Worm (Caenorhabditis elegans) whole organism, L2 larva: ENCODE data around the gene Y67H2A.2.

ENCODE experiments used
- C34F6.9 ChIP-seq: fragments of 150-350 bp; optimal IDR thresholded peaks from 2 replicates; lab custom pipeline; 2014; ENCODE audit warnings: missing biosample characterization, missing genetic modification characterization
- Y55F3AM.14 ChIP-seq: fragments of 200-800 bp; sonication (Bioruptor generic); optimal IDR thresholded peaks from 2 replicates; lab custom pipeline; 2018; ENCODE audit warnings: mild to moderate bottlenecking, missing genetic modification characterization, missing compliant biosample characterization
- alr-1 ChIP-seq: fragments of 150-350 bp; optimal IDR thresholded peaks from 2 replicates; lab custom pipeline; 2014; ENCODE audit warnings: missing biosample characterization, missing genetic modification characterization
- ama-1 ChIP-seq: fragments of 150-350 bp; optimal IDR thresholded peaks from 2 replicates; lab custom pipeline; 2018; ENCODE audit warnings: inconsistent platforms
- crh-2 ChIP-seq: sonication (generic microtip); optimal IDR thresholded peaks from 2 replicates; lab custom pipeline; 2017; ENCODE audit warnings: missing biosample characterization, missing genetic modification characterization
- dmd-4 ChIP-seq: sonication (generic microtip); optimal IDR thresholded peaks from 2 replicates; lab custom pipeline; 2017; ENCODE audit warnings: missing biosample characterization, missing genetic modification characterization
- fos-1 ChIP-seq: fragments of 150-350 bp; optimal IDR thresholded peaks from 2 replicates; lab custom pipeline; 2014; ENCODE audit warnings: missing biosample characterization, missing genetic modification characterization
- lin-11 ChIP-seq: fragments of 150-350 bp; sonication (generic microtip); optimal IDR thresholded peaks from 2 replicates; lab custom pipeline; 2014; ENCODE audit warnings: missing biosample characterization, missing genetic modification characterization, inconsistent platforms, mixed read lengths
- lin-13 ChIP-seq: fragments of 150-350 bp; optimal IDR thresholded peaks from 2 replicates; lab custom pipeline; 2014; ENCODE audit warnings: missing biosample characterization, missing genetic modification reagents, missing genetic modification characterization
- lin-39 ChIP-seq: fragments of 150-350 bp; optimal IDR thresholded peaks from 2 replicates; lab custom pipeline; 2014; ENCODE audit warnings: missing biosample characterization, missing genetic modification reagents, missing genetic modification characterization
- lsy-2 ChIP-seq, 2 experiments: fragments of 150-350 bp in 1 of 2; sonication (generic microtip) in 1 of 2; optimal IDR thresholded peaks; 2 replicates each; lab custom pipeline; 2014 to 2017; ENCODE audit warnings: missing biosample characterization in 2 of 2, missing genetic modification characterization in 2 of 2
- mab-5 ChIP-seq: fragments of 150-350 bp; optimal IDR thresholded peaks from 2 replicates; lab custom pipeline; 2014; ENCODE audit warnings: missing biosample characterization, missing genetic modification characterization
- mbf-1 ChIP-seq: sonication (generic microtip); optimal IDR thresholded peaks from 2 replicates; lab custom pipeline; 2017; ENCODE audit warnings: missing biosample characterization, missing genetic modification characterization
- nhr-10 ChIP-seq: sonication (generic microtip); optimal IDR thresholded peaks from 2 replicates; lab custom pipeline; 2017; ENCODE audit warnings: missing biosample characterization, missing genetic modification characterization
- nhr-12 ChIP-seq: fragments of 150-350 bp; optimal IDR thresholded peaks from 2 replicates; lab custom pipeline; 2014; ENCODE audit warnings: missing biosample characterization, missing genetic modification characterization
- nhr-129 ChIP-seq: fragments of 150-350 bp; optimal IDR thresholded peaks from 2 replicates; lab custom pipeline; 2014; ENCODE audit warnings: missing biosample characterization, missing genetic modification characterization
- nhr-21 ChIP-seq: fragments of 150-350 bp; optimal IDR thresholded peaks from 2 replicates; lab custom pipeline; 2014; ENCODE audit warnings: missing biosample characterization, missing genetic modification characterization
- nhr-237 ChIP-seq: fragments of 150-350 bp; optimal IDR thresholded peaks from 2 replicates; lab custom pipeline; 2014; ENCODE audit warnings: missing biosample characterization, missing genetic modification characterization
- nhr-6 ChIP-seq: fragments of 150-350 bp; optimal IDR thresholded peaks from 2 replicates; lab custom pipeline; 2014; ENCODE audit warnings: missing biosample characterization, missing genetic modification characterization
- nhr-77 ChIP-seq: fragments of 150-350 bp; optimal IDR thresholded peaks from 2 replicates; lab custom pipeline; 2014; ENCODE audit warnings: missing biosample characterization, missing genetic modification characterization
- peb-1 ChIP-seq: fragments of 150-350 bp; optimal IDR thresholded peaks from 2 replicates; lab custom pipeline; 2014; ENCODE audit warnings: missing biosample characterization, missing genetic modification characterization
- skn-1 ChIP-seq: sonication (generic microtip); optimal IDR thresholded peaks from 2 replicates; lab custom pipeline; 2017; ENCODE audit warnings: missing biosample characterization, missing genetic modification characterization
- sma-9 ChIP-seq, 2 experiments: fragments of 150-350 bp in 1 of 2; sonication (generic microtip) in 1 of 2; optimal IDR thresholded peaks; 2 replicates each; lab custom pipeline; 2014 to 2016; ENCODE audit warnings: missing genetic modification characterization in 2 of 2, mild to moderate bottlenecking in 1 of 2, missing biosample characterization in 1 of 2, missing compliant biosample characterization in 1 of 2, missing genetic modification reagents in 1 of 2, moderate library complexity in 1 of 2
- unc-39 ChIP-seq: fragments of 150-350 bp; optimal IDR thresholded peaks from 2 replicates; lab custom pipeline; 2014; ENCODE audit warnings: missing biosample characterization, missing genetic modification characterization
- unc-55 ChIP-seq: fragments of 150-350 bp; sonication (generic microtip); optimal IDR thresholded peaks from 3 replicates; lab custom pipeline; 2014; ENCODE audit warnings: missing biosample characterization, missing genetic modification reagents, missing genetic modification characterization
- unc-62 ChIP-seq: fragments of 150-350 bp; optimal IDR thresholded peaks from 2 replicates; lab custom pipeline; 2014; ENCODE audit warnings: missing biosample characterization, missing genetic modification reagents, missing genetic modification characterization
- zag-1 ChIP-seq: fragments of 150-350 bp; optimal IDR thresholded peaks from 2 replicates; lab custom pipeline; 2014; ENCODE audit warnings: missing biosample characterization, missing genetic modification characterization
- ztf-1 ChIP-seq: fragments of 200-800 bp; sonication (Bioruptor generic); conservative IDR thresholded peaks from 2 replicates; pipeline ENCODE4 v1.3.6; 2022; ENCODE audit warnings: missing genetic modification characterization, missing compliant biosample characterization

The Y67H2A.2 gene

DNA sequence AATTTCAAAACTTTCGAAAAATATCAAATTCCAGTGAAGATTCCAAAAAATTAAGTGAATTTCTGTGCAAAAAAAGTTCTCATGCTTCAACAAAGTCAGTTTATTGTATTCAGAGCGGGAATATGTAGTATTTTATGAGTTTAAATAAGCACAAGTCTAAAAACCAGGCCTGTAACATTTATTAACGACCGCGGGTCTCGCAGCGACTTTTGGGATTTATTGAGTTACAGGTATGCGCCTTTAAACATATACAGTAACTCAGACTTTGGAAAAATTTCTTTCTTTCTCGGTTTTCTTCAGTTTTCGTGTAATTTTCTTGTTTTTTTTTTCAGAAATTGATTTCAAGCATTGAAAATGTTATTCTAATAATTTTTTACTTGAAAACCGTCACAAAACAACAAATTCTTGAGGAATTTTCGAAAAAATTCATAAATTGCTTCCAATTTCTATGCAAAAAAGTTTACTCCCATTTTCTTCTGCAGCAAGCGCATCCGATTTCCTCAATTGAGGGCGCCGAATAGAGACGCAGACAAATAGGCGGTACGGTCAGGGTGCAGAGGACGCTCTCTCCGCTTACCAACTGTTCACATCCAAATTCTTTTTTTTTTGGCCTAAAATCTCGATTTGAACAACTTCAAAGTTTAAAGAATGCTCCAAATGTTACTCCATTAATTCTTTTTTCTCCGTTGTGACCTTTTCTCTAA, 13.9 kb upstream of the Y67H2A.2 start:
- TF ChIP-seq lsy-2 (tag; optimal IDR thresholded peaks at IDR 0.05; lab: Kevin White, UChicago) = peak in 1 of 2 experiments; percentile 34
- no peak for TF ChIP-seq mbf-1 (tag; lab: Kevin White, UChicago)
- peak; percentile 34 for TF ChIP-seq nhr-129 (tag; lab: Kevin White, UChicago)
- peak; percentile 4 for TF ChIP-seq C34F6.9 (tag; lab: Kevin White, UChicago)
- peak; percentile 2 for TF ChIP-seq crh-2 (tag; lab: Kevin White, UChicago)
- no peak for TF ChIP-seq nhr-21 (tag; lab: Kevin White, UChicago)

DNA sequence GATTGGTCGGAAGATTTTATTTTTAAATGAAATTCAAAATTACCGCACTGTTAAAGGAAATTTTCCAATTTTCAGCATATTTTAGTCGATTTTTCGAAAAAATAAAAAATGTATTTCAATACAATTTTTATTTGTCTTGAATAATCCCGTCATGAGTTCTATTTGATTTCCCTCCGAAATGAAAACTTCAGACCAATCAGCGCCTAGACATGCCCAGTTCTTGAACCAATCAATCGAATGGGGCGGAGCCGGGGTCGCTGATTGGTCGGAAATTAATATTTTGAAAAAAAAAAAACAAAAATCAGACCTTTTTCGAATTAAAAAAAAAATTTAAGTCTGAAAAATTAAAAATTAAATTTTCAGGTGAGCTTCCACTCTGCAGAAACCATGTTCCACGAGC, 12.0 kb upstream of the Y67H2A.2 start:
- TF ChIP-seq ztf-1 (GFP tag; lab: Robert Waterston, UW) (no peak), skn-1 (no peak), lin-11 (tag; lab: Kevin White, UChicago) (no peak), ama-1 (lab: Kevin White, UChicago) (no peak), alr-1 (no peak), peb-1 (no peak), mbf-1 (tag; lab: Kevin White, UChicago) (no peak), nhr-10 (tag; lab: Kevin White, UChicago) (no peak), nhr-12 (tag; lab: Kevin White, UChicago) (no peak), unc-62 (GFP tag; lab: Kevin White, UChicago) (no peak)

DNA sequence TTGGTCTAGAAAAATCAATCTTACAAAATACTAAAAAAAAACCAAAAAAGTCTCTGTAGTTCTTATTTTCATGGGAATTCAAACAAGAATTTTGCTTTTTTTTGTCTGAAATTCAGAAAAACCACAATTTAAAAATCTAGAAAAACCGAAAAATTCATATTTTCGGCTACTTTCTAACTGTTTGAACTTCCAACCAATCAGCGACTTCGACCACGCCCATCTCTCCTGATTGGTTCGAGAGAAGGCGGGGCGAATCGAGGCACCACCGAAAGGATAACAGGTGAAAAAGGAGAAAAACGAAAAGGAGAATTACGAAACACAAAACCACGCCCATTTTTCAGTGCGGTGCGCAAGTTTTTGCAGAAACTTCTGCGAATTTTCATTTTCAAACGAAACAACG, 7.2 kb upstream of the Y67H2A.2 start:
- TF ChIP-seq unc-55 (GFP tag; lab: Kevin White, UChicago) (peak; percentile 17), fos-1 (tag; lab: Kevin White, UChicago) (no peak), ztf-1 (GFP tag; lab: Robert Waterston, UW) (no peak)

DNA sequence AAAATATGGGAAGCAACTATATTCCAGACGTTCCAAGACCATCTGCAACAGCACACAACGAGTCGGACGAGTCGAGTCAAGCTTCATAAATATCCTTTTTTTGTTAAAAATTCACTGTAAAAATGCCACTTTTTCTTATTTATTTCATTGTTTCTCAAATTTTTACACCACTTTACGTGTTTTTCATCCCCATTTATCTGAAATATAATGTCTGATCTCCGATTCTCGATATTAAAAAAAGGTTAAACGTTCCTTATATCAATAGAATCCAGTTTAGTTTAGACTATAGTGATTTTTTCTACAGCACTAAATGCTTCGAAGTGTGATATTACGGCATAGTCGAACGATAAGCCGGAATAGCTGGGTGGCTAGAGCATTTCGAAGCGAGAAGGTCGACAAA, 5.8 kb upstream of the Y67H2A.2 start, which contains the start of gene Y67H2A.7:
Y67H2A.7 (plus strand) TSS at position 301 of the 400 bp plus-strand sequence.
- TF ChIP-seq nhr-77 (tag; lab: Kevin White, UChicago) (no peak), sma-9 (GFP tag; optimal IDR thresholded peaks at IDR 0.05; lab: Kevin White, UChicago) (no peak), sma-9 (tag; optimal IDR thresholded peaks at IDR 0.05; lab: Kevin White, UChicago) (no peak), unc-62 (GFP tag; lab: Kevin White, UChicago) (no peak), Y55F3AM.14 (GFP tag; lab: Kevin White, UChicago) (no peak), lin-39 (tag; lab: Kevin White, UChicago) (no peak), lsy-2 (tag; optimal IDR thresholded peaks at IDR 0.05; lab: Kevin White, UChicago) (no peak), peb-1 (no peak), nhr-21 (tag; lab: Kevin White, UChicago) (no peak), nhr-237 (tag; lab: Kevin White, UChicago) (no peak)

DNA sequence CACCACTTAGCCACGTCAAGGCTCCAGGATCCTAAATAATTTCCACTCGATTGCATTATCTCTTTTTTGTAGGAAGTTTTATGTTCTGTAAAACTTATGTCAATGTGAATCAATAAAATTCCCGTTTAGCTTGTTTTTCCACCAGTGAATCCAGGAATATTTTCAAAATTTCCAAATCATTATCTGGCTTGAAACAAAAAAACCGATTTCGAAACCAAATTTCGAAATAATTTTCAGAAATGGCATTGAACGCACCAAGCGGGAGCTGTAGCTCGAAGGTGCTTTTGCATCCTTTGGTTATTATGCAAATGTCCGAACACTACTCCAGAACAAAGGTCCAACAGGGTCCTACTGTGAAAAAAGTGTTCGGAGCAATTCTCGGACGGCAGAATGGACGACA, 3.0 kb upstream of the Y67H2A.2 start, which contains the start of gene csn-6:
csn-6 (plus strand) TSS at position 234 of the 400 bp plus-strand sequence.
- TF ChIP-seq mab-5 (tag; lab: Kevin White, UChicago) = no peak
- TF ChIP-seq dmd-4 (tag; lab: Kevin White, UChicago) = no peak
- TF ChIP-seq unc-39 = no peak
- no peak for TF ChIP-seq fos-1 (tag; lab: Kevin White, UChicago)
- no peak for TF ChIP-seq lin-11 (tag; lab: Kevin White, UChicago)
- TF ChIP-seq crh-2 (tag; lab: Kevin White, UChicago) = no peak
- no peak for TF ChIP-seq sma-9 (GFP tag; optimal IDR thresholded peaks at IDR 0.05; lab: Kevin White, UChicago)
- TF ChIP-seq sma-9 (tag; optimal IDR thresholded peaks at IDR 0.05; lab: Kevin White, UChicago) = no peak
- no peak for TF ChIP-seq nhr-12 (tag; lab: Kevin White, UChicago)
- TF ChIP-seq nhr-6 (tag; lab: Kevin White, UChicago) = no peak

DNA sequence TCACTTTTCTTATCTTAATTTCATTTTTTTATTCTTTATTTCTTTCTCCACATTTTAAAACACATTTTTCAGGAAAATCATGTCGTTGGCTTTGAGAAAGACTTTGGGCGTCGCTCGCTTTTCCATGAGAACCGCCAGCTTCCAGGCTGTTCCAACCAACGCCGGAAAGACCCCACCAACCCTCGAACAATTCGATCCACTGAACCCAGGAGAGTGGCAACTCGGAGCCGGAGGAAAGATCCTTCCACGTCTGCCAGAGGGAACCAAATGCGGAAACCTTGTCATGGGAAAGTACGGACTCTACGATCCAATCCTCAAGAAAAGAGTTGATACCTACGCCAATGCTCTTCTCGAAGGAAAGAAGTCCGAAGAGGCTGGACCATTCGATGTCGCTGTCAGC, 2.5 kb upstream of the Y67H2A.2 start, which contains the start of gene kdp-1:
kdp-1 (plus strand) TSS at position 80 of the 400 bp plus-strand sequence.
- peak; percentile 9 for TF ChIP-seq lin-13 (GFP tag; lab: Kevin White, UChicago)
- no peak for TF ChIP-seq zag-1
- no peak for TF ChIP-seq dmd-4 (tag; lab: Kevin White, UChicago)
